Worm (Caenorhabditis elegans) whole organism, late embryonic: ENCODE results near the gene lin-24.

Experiments used
- T23F11.4 ChIP-seq: fragments of 200-800 bp; sonication (Bioruptor generic); optimal IDR thresholded peaks from 2 replicates; lab custom pipeline; 2018; ENCODE audit warnings: mild to moderate bottlenecking, missing genetic modification characterization, missing compliant biosample characterization
- ceh-19 ChIP-seq: fragments of 200-800 bp; sonication (Bioruptor generic); optimal IDR thresholded peaks from 2 replicates; lab custom pipeline; 2018; ENCODE audit warnings: mild to moderate bottlenecking, missing genetic modification characterization, missing compliant biosample characterization
- ceh-45 ChIP-seq: fragments of 200-800 bp; sonication (Bioruptor generic); IDR thresholded peaks from 2 replicates; pipeline ENCODE4 v1.3.6; 2022; ENCODE audit warnings: missing genetic modification reagents, missing genetic modification characterization, missing compliant biosample characterization
- fkh-10 ChIP-seq: fragments of 150-350 bp; optimal IDR thresholded peaks from 2 replicates; lab custom pipeline; 2014; ENCODE audit warnings: missing biosample characterization, missing genetic modification reagents, missing genetic modification characterization
- pha-4 ChIP-seq: fragments of 150-350 bp; optimal IDR thresholded peaks from 2 replicates; lab custom pipeline; 2018; ENCODE audit warnings: missing biosample characterization, missing genetic modification reagents, missing genetic modification characterization

- TF ChIP-seq ceh-19 (GFP tag; lab: Kevin White, UChicago) = no peak
- TF ChIP-seq fkh-10 (GFP tag; lab: Kevin White, UChicago) = no peak
- no peak for TF ChIP-seq T23F11.4 (GFP tag; lab: Kevin White, UChicago)
- no peak for TF ChIP-seq ceh-45 (GFP tag; lab: Robert Waterston, UW)
- TF ChIP-seq pha-4 (tag; lab: Kevin White, UChicago) = no peak
Observed at ce11 chrIV:12085120-12085519, 44.2 kb upstream of the lin-24 start, which contains the start of gene rbm-34.
